Fruit fly (Drosophila melanogaster) whole organism, embryonic: Measurements from ENCODE around the gene CG15160.

Experiments
- Awh ChIP-seq: fragments of 200-800 bp; sonication (Bioruptor generic); IDR thresholded peaks from 2 replicates; pipeline ENCODE4, ENCODE4 v1.3.6; 2022; ENCODE audit warnings: missing biosample characterization, missing genetic modification characterization
- Bgb ChIP-seq: fragments of 200-800 bp; sonication (Bioruptor generic); IDR thresholded peaks from 2 replicates; pipeline ENCODE4 v1.3.6; 2022; ENCODE audit warnings: missing biosample characterization, missing genetic modification characterization; ENCODE audit not compliant: partially characterized antibody
- CG10366 ChIP-seq: fragments of 200-800 bp; sonication (Bioruptor generic); IDR thresholded peaks from 2 replicates; pipeline ENCODE4 v1.3.6; 2022; ENCODE audit warnings: missing biosample characterization, missing genetic modification characterization
- CG11456 ChIP-seq: fragments of 200-800 bp; sonication (Bioruptor generic); IDR thresholded peaks from 3 replicates; pipeline ENCODE4 v1.3.6; 2022; ENCODE audit warnings: missing biosample characterization, missing genetic modification characterization
- CG11504 ChIP-seq: fragments of 200-800 bp; sonication (Bioruptor generic); optimal IDR thresholded peaks from 3 replicates; lab custom pipeline; 2019; ENCODE audit warnings: missing biosample characterization, mild to moderate bottlenecking, missing genetic modification characterization, moderate library complexity
- CG13287 ChIP-seq: fragments of 200-800 bp; sonication (Bioruptor generic); IDR thresholded peaks from 2 replicates; pipeline ENCODE4 v1.3.6; 2022; ENCODE audit warnings: missing biosample characterization, missing genetic modification characterization; ENCODE audit not compliant: partially characterized antibody
- CG15479 ChIP-seq: fragments of 200-800 bp; sonication (Bioruptor generic); optimal IDR thresholded peaks from 3 replicates; lab custom pipeline; 2019; ENCODE audit warnings: missing biosample characterization, mild to moderate bottlenecking, missing genetic modification characterization, moderate library complexity
- CG1603 ChIP-seq: fragments of 200-800 bp; sonication (Bioruptor generic); optimal IDR thresholded peaks from 2 replicates; lab custom pipeline; 2019; ENCODE audit warnings: missing biosample characterization, mild to moderate bottlenecking, missing genetic modification characterization, moderate library complexity
- CG1647 ChIP-seq: fragments of 200-800 bp; sonication (Bioruptor generic); optimal IDR thresholded peaks from 3 replicates; lab custom pipeline; 2016; ENCODE audit warnings: missing biosample characterization, missing genetic modification characterization
- CG16815 ChIP-seq: fragments of 200-800 bp; sonication (Bioruptor generic); optimal IDR thresholded peaks from 3 replicates; lab custom pipeline; 2017; ENCODE audit warnings: missing biosample characterization, mild to moderate bottlenecking, missing genetic modification characterization
- CG17829 ChIP-seq: fragments of 200-800 bp; optimal IDR thresholded peaks from 2 replicates; lab custom pipeline; 2019; ENCODE audit warnings: missing biosample characterization, mild to moderate bottlenecking, missing genetic modification characterization, moderate library complexity
- CG1832 ChIP-seq: fragments of 200-800 bp; sonication (Bioruptor generic); optimal IDR thresholded peaks from 2 replicates; lab custom pipeline; 2017; ENCODE audit warnings: missing biosample characterization, mild to moderate bottlenecking, missing genetic modification characterization, inconsistent platforms
- CG34224 ChIP-seq: fragments of 200-800 bp; sonication (Bioruptor generic); IDR thresholded peaks from 3 replicates; pipeline ENCODE4 v1.3.6; 2022; ENCODE audit warnings: missing biosample characterization, missing genetic modification characterization; ENCODE audit not compliant: partially characterized antibody
- CG34376 ChIP-seq: fragments of 200-800 bp; sonication (Bioruptor generic); optimal IDR thresholded peaks from 2 replicates; lab custom pipeline; 2018; ENCODE audit warnings: missing biosample characterization, mild to moderate bottlenecking, missing genetic modification characterization
- CG4282 ChIP-seq: fragments of 200-800 bp; sonication (Bioruptor generic); optimal IDR thresholded peaks from 2 replicates; lab custom pipeline; 2016; ENCODE audit warnings: missing biosample characterization, missing genetic modification characterization
- CG4730 ChIP-seq: fragments of 200-800 bp; sonication (Bioruptor generic); IDR thresholded peaks from 2 replicates; pipeline ENCODE4 v1.3.6; 2022; ENCODE audit warnings: missing biosample characterization, missing genetic modification characterization
- CG5180 ChIP-seq: fragments of 200-800 bp; sonication (Bioruptor generic); optimal IDR thresholded peaks from 3 replicates; lab custom pipeline; 2017; ENCODE audit warnings: missing biosample characterization, missing genetic modification characterization, mild to moderate bottlenecking, moderate library complexity, missing genetic modification reagents
- CG7556 ChIP-seq: fragments of 200-800 bp; sonication (Bioruptor generic); optimal IDR thresholded peaks from 2 replicates; lab custom pipeline; 2017; ENCODE audit warnings: missing biosample characterization, mild to moderate bottlenecking, missing genetic modification characterization
- CG7987 ChIP-seq: fragments of 200-800 bp; sonication (Bioruptor generic); optimal IDR thresholded peaks from 2 replicates; lab custom pipeline; 2018; ENCODE audit warnings: missing biosample characterization, mild to moderate bottlenecking, missing genetic modification characterization, moderate library complexity
- Dref ChIP-seq: fragments of 200-800 bp; sonication (Bioruptor generic); IDR thresholded peaks from 2 replicates; pipeline ENCODE4 v1.3.6; 2022; ENCODE audit warnings: missing biosample characterization, missing genetic modification characterization
- HLH4C ChIP-seq: fragments of 200-800 bp; sonication (Bioruptor generic); IDR thresholded peaks from 3 replicates; pipeline ENCODE4 v1.3.6; 2022; ENCODE audit warnings: missing biosample characterization, missing genetic modification characterization; ENCODE audit not compliant: partially characterized antibody
- Hr78 ChIP-seq, 2 experiments: fragments of 200-800 bp in 1 of 2; fragments of >200 bp in 1 of 2; sonication (Bioruptor generic) in 1 of 2; optimal IDR thresholded peaks; 2 replicates each; lab custom pipeline; 2017 to 2019; ENCODE audit warnings: missing biosample characterization in 2 of 2, missing genetic modification characterization in 2 of 2, mild to moderate bottlenecking in 1 of 2, moderate library complexity in 1 of 2
- Hsf ChIP-seq: fragments of 200-800 bp; sonication (Bioruptor generic); optimal IDR thresholded peaks from 3 replicates; lab custom pipeline; 2016; ENCODE audit warnings: missing biosample characterization, missing genetic modification characterization
- MBD-R2 ChIP-seq: fragments of 200-800 bp; sonication (Bioruptor generic); IDR thresholded peaks from 2 replicates; pipeline ENCODE4 v1.3.6; 2022; ENCODE audit warnings: missing biosample characterization, missing genetic modification characterization
- Med ChIP-seq: fragments of 200-800 bp; sonication (Bioruptor generic); peaks from one replicate; lab custom pipeline; 2016; ENCODE audit warnings: missing biosample characterization, missing genetic modification characterization, mild to moderate bottlenecking, inconsistent platforms, moderate library complexity
- Myb ChIP-seq: fragments of 200-800 bp; sonication (Bioruptor generic); optimal IDR thresholded peaks from 2 replicates; lab custom pipeline; 2016; ENCODE audit warnings: missing biosample characterization, missing genetic modification characterization
- PHDP ChIP-seq: fragments of 200-800 bp; sonication (Bioruptor generic); optimal IDR thresholded peaks from 3 replicates; lab custom pipeline; 2018; ENCODE audit warnings: missing biosample characterization, mild to moderate bottlenecking, missing genetic modification characterization, moderate library complexity
- az2 ChIP-seq: fragments of 200-800 bp; sonication (Bioruptor generic); optimal IDR thresholded peaks from 3 replicates; lab custom pipeline; 2016; ENCODE audit warnings: missing biosample characterization, missing genetic modification characterization
- bab2 ChIP-seq: fragments of 200-800 bp; sonication (Bioruptor generic); optimal IDR thresholded peaks from 2 replicates; lab custom pipeline; 2016; ENCODE audit warnings: missing biosample characterization, missing genetic modification characterization
- bbx ChIP-seq: fragments of 200-800 bp; sonication (Bioruptor generic); IDR thresholded peaks from 2 replicates; pipeline ENCODE4 v1.3.6; 2022; ENCODE audit warnings: missing biosample characterization, missing genetic modification characterization; ENCODE audit not compliant: partially characterized antibody
- chinmo ChIP-seq: fragments of 200-800 bp; sonication (Bioruptor generic); IDR thresholded peaks from 4 replicates; pipeline ENCODE4 v1.3.6; 2022; ENCODE audit warnings: missing biosample characterization, missing genetic modification characterization; ENCODE audit not compliant: partially characterized antibody
- corto ChIP-seq: fragments of 200-800 bp; sonication (Bioruptor generic); optimal IDR thresholded peaks from 2 replicates; lab custom pipeline; 2016; ENCODE audit warnings: missing biosample characterization, mild to moderate bottlenecking, missing genetic modification characterization, moderate library complexity
- cwo ChIP-seq: fragments of 200-800 bp; sonication (Bioruptor generic); optimal IDR thresholded peaks from 3 replicates; lab custom pipeline; 2017; ENCODE audit warnings: missing biosample characterization, missing genetic modification characterization, mild to moderate bottlenecking, moderate library complexity, missing genetic modification reagents
- da ChIP-seq: fragments of 200-800 bp; sonication (Bioruptor generic); optimal IDR thresholded peaks from 2 replicates; lab custom pipeline; 2016; ENCODE audit warnings: missing biosample characterization, missing genetic modification characterization
- ems ChIP-seq: fragments of 200-800 bp; sonication (Bioruptor generic); optimal IDR thresholded peaks from 3 replicates; lab custom pipeline; 2016; ENCODE audit warnings: missing biosample characterization, missing genetic modification characterization
- fru ChIP-seq: fragments of >200 bp; optimal IDR thresholded peaks from 2 replicates; lab custom pipeline; 2017
- gcm ChIP-seq: fragments of 200-800 bp; sonication (Bioruptor generic); optimal IDR thresholded peaks from 2 replicates; lab custom pipeline; 2019; ENCODE audit warnings: missing biosample characterization, mild to moderate bottlenecking, missing genetic modification characterization, moderate library complexity
- gem ChIP-seq: fragments of 200-800 bp; sonication (Bioruptor generic); optimal IDR thresholded peaks from 2 replicates; lab custom pipeline; 2019; ENCODE audit warnings: missing biosample characterization, mild to moderate bottlenecking, missing genetic modification characterization, moderate library complexity
- gsb-n ChIP-seq: fragments of 200-800 bp; sonication (Bioruptor generic); optimal IDR thresholded peaks from 3 replicates; lab custom pipeline; 2018; ENCODE audit warnings: missing biosample characterization, mild to moderate bottlenecking, missing genetic modification characterization
- insv ChIP-seq, 2 experiments: fragments of 200-800 bp; sonication (Bioruptor generic); optimal IDR thresholded peaks; 3 replicates each; lab custom pipeline; 2016 to 2018; ENCODE audit warnings: missing biosample characterization in 2 of 2, missing genetic modification characterization in 2 of 2
- kay ChIP-seq: fragments of 200-800 bp; sonication (Bioruptor generic); optimal IDR thresholded peaks from 2 replicates; lab custom pipeline; 2016; ENCODE audit warnings: missing biosample characterization, missing genetic modification characterization
- nom ChIP-seq: fragments of 200-800 bp; sonication (Bioruptor generic); optimal IDR thresholded peaks from 2 replicates; lab custom pipeline; 2017; ENCODE audit warnings: missing biosample characterization, missing genetic modification characterization, mild to moderate bottlenecking, moderate library complexity, missing genetic modification reagents
- phol ChIP-seq: fragments of 200-800 bp; sonication (Bioruptor generic); optimal IDR thresholded peaks from 3 replicates; lab custom pipeline; 2018; ENCODE audit warnings: missing biosample characterization, mild to moderate bottlenecking, missing genetic modification characterization, moderate library complexity
- pros ChIP-seq: fragments of 200-800 bp; sonication (Bioruptor generic); optimal IDR thresholded peaks from 3 replicates; lab custom pipeline; 2019; ENCODE audit warnings: missing biosample characterization, mild to moderate bottlenecking, missing genetic modification characterization, moderate library complexity
- pzg ChIP-seq: fragments of 200-800 bp; sonication (Bioruptor generic); optimal IDR thresholded peaks from 3 replicates; lab custom pipeline; 2018; ENCODE audit warnings: missing biosample characterization, mild to moderate bottlenecking, missing genetic modification characterization, moderate library complexity
- sens ChIP-seq: fragments of 200-800 bp; sonication (Bioruptor generic); peaks from one replicate; lab custom pipeline; 2016; ENCODE audit warnings: missing biosample characterization, missing genetic modification characterization
- sima ChIP-seq: fragments of 200-800 bp; sonication (Bioruptor generic); optimal IDR thresholded peaks from 2 replicates; lab custom pipeline; 2016; ENCODE audit warnings: missing biosample characterization, missing genetic modification characterization
- sug ChIP-seq: fragments of 200-800 bp; optimal IDR thresholded peaks from 2 replicates; lab custom pipeline; 2019; ENCODE audit warnings: missing biosample characterization, mild to moderate bottlenecking, missing genetic modification characterization, moderate library complexity
- tll ChIP-seq, 2 experiments: fragments of 200-800 bp in 1 of 2; fragments of >200 bp in 1 of 2; sonication (Bioruptor generic) in 1 of 2; optimal IDR thresholded peaks; 2 replicates each; lab custom pipeline; 2017 to 2019; ENCODE audit warnings: missing biosample characterization in 2 of 2, missing genetic modification characterization in 2 of 2, mild to moderate bottlenecking in 1 of 2, moderate library complexity in 1 of 2
- usp ChIP-seq: fragments of >200 bp; optimal IDR thresholded peaks from 2 replicates; lab custom pipeline; 2017; ENCODE audit warnings: missing biosample characterization, missing genetic modification characterization
- vvl ChIP-seq: fragments of 200-800 bp; sonication (Bioruptor generic); IDR thresholded peaks from 2 replicates; pipeline ENCODE4 v1.3.6; 2022; ENCODE audit warnings: missing biosample characterization, missing genetic modification characterization

The CG15160 gene

DNA sequence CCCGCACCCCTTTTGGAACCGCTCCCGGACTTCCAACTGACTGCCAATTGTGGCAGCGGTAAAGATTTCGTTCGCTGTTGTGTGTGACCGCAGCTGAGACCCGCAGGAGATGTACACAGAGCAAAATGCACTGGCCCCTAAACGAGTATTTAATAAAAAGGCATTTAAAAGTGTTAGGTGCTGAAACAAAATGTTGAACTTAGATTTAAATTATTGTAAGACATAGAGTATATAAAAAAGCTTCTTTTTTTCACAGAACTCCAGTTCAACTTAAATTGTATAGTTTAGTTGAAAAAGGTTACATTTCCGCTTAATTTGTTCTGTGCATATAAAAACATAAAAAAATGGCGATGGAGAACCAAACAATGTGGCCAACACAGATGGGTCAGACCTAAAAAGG lies 37.4 kb downstream of the CG15160 start (continued):
- TF ChIP-seq corto (GFP tag; lab: Kevin White, UChicago) (no peak), CG10366 (GFP tag; lab: Robert Waterston, UW) (no peak), MBD-R2 (GFP tag; lab: Robert Waterston, UW) (no peak), Hsf (GFP tag; lab: Kevin White, UChicago) (no peak), CG1832 (GFP tag; lab: Kevin White, UChicago) (no peak), CG11456 (no peak), PHDP (tag; lab: Kevin White, UChicago) (no peak), phol (tag; lab: Kevin White, UChicago) (peak; percentile 1), CG17829 (tag; lab: Kevin White, UChicago) (no peak), Myb (no peak), pros (no peak), Dref (no peak), sima (GFP tag; lab: Kevin White, UChicago) (no peak), Bgb (GFP tag; lab: Robert Waterston, UW) (no peak), fru (no peak), nom (GFP tag; lab: Kevin White, UChicago) (peak; percentile 18), CG4730 (GFP tag; lab: Robert Waterston, UW) (no peak), usp (no peak), ems (GFP tag; lab: Kevin White, UChicago) (no peak), az2 (GFP tag; lab: Kevin White, UChicago) (no peak), Med (GFP tag; lab: Kevin White, UChicago) (peak; percentile 43), CG16815 (GFP tag; lab: Kevin White, UChicago) (no peak), CG1647 (GFP tag; lab: Kevin White, UChicago) (no peak), CG4282 (GFP tag; lab: Kevin White, UChicago) (no peak), Awh (GFP tag; lab: Robert Waterston, UW) (0 out of 2 replicates have a peak, but pooled peaks have one; percentile 4), sens (GFP tag; lab: Kevin White, UChicago) (peak; percentile 69), CG5180 (GFP tag; lab: Kevin White, UChicago) (no peak), gem (tag; lab: Kevin White, UChicago) (peak; percentile 11), bab2 (GFP tag; lab: Kevin White, UChicago) (no peak), insv (GFP tag; optimal IDR thresholded peaks at IDR 0.05; lab: Kevin White, UChicago) (no peak), CG34224 (GFP tag; lab: Robert Waterston, UW) (no peak), HLH4C (no peak), CG11504 (tag; lab: Kevin White, UChicago) (peak; percentile 5), pzg (GFP tag; lab: Kevin White, UChicago) (no peak)

DNA sequence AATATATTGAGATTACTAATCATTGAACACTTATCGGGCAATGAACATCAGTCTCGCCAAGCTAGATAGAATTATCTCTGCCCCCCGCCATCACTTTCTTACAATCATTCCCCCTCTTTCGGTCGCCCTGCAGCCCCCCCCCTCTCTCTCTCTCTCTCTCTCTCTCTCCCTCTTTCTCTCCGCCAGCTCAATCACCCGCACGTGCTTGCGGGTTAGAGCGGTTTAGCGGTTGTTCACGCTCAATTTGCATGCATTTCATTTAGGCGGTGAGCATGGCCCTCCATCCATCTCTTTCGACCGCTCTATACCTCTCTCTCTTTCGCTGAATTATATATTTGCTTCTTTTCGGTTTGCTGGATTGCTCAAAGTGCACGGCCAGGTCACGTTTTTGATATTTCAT lies 38.5 kb downstream of the CG15160 start:
- peak; percentile 23; the same call in 1 of the 2 replicates for TF ChIP-seq bbx (GFP tag; lab: Robert Waterston, UW)
- TF ChIP-seq CG1603 (tag; lab: Kevin White, UChicago) = no peak
- TF ChIP-seq CG34376 (GFP tag; lab: Kevin White, UChicago) = no peak
- peak; percentile 34 for TF ChIP-seq gcm (GFP tag; lab: Kevin White, UChicago)
- no peak for TF ChIP-seq CG7556 (GFP tag; lab: Kevin White, UChicago)
- peak; percentile 49 for TF ChIP-seq CG7987
- peak; percentile 31 for TF ChIP-seq da (GFP tag; lab: Kevin White, UChicago)
- TF ChIP-seq kay (GFP tag; lab: Kevin White, UChicago) = no peak
- 0 out of 4 replicates have a peak, but pooled peaks have one; percentile 59 for TF ChIP-seq chinmo (GFP tag; lab: Robert Waterston, UW)
- TF ChIP-seq tll (GFP tag; optimal IDR thresholded peaks at IDR 0.05; lab: Kevin White, UChicago) = peak in 1 of 2 experiments; percentile 50
- 0 out of 2 replicates have a peak, but pooled peaks have one; percentile 14 for TF ChIP-seq CG13287 (GFP tag; lab: Robert Waterston, UW)
- TF ChIP-seq vvl (GFP tag; lab: Robert Waterston, UW) = peak; percentile 74
- peak; percentile 69 for TF ChIP-seq gsb-n (tag; lab: Kevin White, UChicago)
- peak; percentile 91 for TF ChIP-seq cwo (GFP tag; lab: Kevin White, UChicago)
- peak in 1 of 2 experiments; percentile 26 for TF ChIP-seq Hr78 (GFP tag; optimal IDR thresholded peaks at IDR 0.05; lab: Kevin White, UChicago)
- TF ChIP-seq CG15479 (GFP tag; lab: Kevin White, UChicago) = peak; percentile 96
- TF ChIP-seq sug (tag; lab: Kevin White, UChicago) = peak; percentile 29
